Fruit fly (Drosophila melanogaster) whole organism, embryonic: ENCODE results near the gene CtBP.
A peak's percentile ranks its signal among the peaks of the same experiment; 100 is the strongest.

Experiments used
- Atf-2 ChIP-seq: fragments of 200-800 bp; sonication (Bioruptor generic); optimal IDR thresholded peaks from 2 replicates; lab custom pipeline; 2016; ENCODE audit warnings: missing biosample characterization, missing genetic modification characterization
- Bdp1 ChIP-seq: fragments of 200-800 bp; sonication (Bioruptor generic); optimal IDR thresholded peaks from 3 replicates; lab custom pipeline; 2016; ENCODE audit warnings: missing biosample characterization, missing genetic modification characterization
- CG12155 ChIP-seq: fragments of 200-800 bp; sonication (Bioruptor generic); optimal IDR thresholded peaks from 3 replicates; lab custom pipeline; 2016; ENCODE audit warnings: missing biosample characterization, missing genetic modification characterization
- CG12769 ChIP-seq: fragments of 200-800 bp; sonication (Bioruptor generic); optimal IDR thresholded peaks from 2 replicates; lab custom pipeline; 2019; ENCODE audit warnings: missing biosample characterization, mild to moderate bottlenecking, missing genetic modification characterization, moderate library complexity
- CG17568 ChIP-seq: fragments of 200-800 bp; sonication (Bioruptor generic); optimal IDR thresholded peaks from 2 replicates; lab custom pipeline; 2018; ENCODE audit warnings: missing biosample characterization, mild to moderate bottlenecking, missing genetic modification characterization, moderate library complexity
- CG2712 ChIP-seq: fragments of 200-800 bp; optimal IDR thresholded peaks from 3 replicates; lab custom pipeline; 2019; ENCODE audit warnings: missing biosample characterization, mild to moderate bottlenecking, missing genetic modification characterization, moderate library complexity
- CG30403 ChIP-seq: fragments of 200-800 bp; sonication (Bioruptor generic); optimal IDR thresholded peaks from 3 replicates; lab custom pipeline; 2016; ENCODE audit warnings: missing biosample characterization, missing genetic modification characterization
- CG32532 ChIP-seq: fragments of 200-800 bp; sonication (Bioruptor generic); IDR thresholded peaks from 2 replicates; pipeline ENCODE4 v1.3.6; 2022; ENCODE audit warnings: missing biosample characterization, missing genetic modification characterization
- CG32767 ChIP-seq: fragments of 200-800 bp; sonication (Bioruptor generic); IDR thresholded peaks from 2 replicates; pipeline ENCODE4 v1.3.6; 2022; ENCODE audit warnings: missing biosample characterization, missing genetic modification characterization
- CG34422 ChIP-seq: fragments of 200-800 bp; sonication (Bioruptor generic); IDR thresholded peaks from 3 replicates; pipeline ENCODE4 v1.3.6; 2022; ENCODE audit warnings: missing biosample characterization, missing genetic modification characterization
- CG4854 ChIP-seq: fragments of 200-800 bp; sonication (Bioruptor generic); optimal IDR thresholded peaks from 2 replicates; lab custom pipeline; 2016; ENCODE audit warnings: missing biosample characterization, missing genetic modification characterization, inconsistent platforms
- CG6791 ChIP-seq: fragments of 200-800 bp; sonication (Bioruptor generic); IDR thresholded peaks from 3 replicates; pipeline ENCODE4 v1.3.6; 2022; ENCODE audit warnings: missing biosample characterization, missing genetic modification characterization; ENCODE audit not compliant: partially characterized antibody
- CG8765 ChIP-seq: fragments of 200-800 bp; sonication (Bioruptor generic); IDR thresholded peaks from 2 replicates; pipeline ENCODE4 v1.3.6; 2022; ENCODE audit warnings: missing biosample characterization, missing genetic modification characterization
- CG9609 ChIP-seq: fragments of 200-800 bp; sonication (Bioruptor generic); optimal IDR thresholded peaks from 3 replicates; lab custom pipeline; 2016; ENCODE audit warnings: missing biosample characterization, missing genetic modification characterization
- CG9932 ChIP-seq: fragments of 200-800 bp; sonication (Bioruptor generic); IDR thresholded peaks from 2 replicates; pipeline ENCODE4 v1.3.6; 2022; ENCODE audit warnings: missing biosample characterization, missing genetic modification characterization
- CHES-1-like ChIP-seq: fragments of 200-800 bp; sonication (Bioruptor generic); optimal IDR thresholded peaks from 2 replicates; lab custom pipeline; 2016; ENCODE audit warnings: missing biosample characterization, missing genetic modification characterization
- CoRest ChIP-seq: fragments of 200-800 bp; sonication (Bioruptor generic); optimal IDR thresholded peaks from 3 replicates; lab custom pipeline; 2018; ENCODE audit warnings: missing biosample characterization, mild to moderate bottlenecking, missing genetic modification characterization, moderate library complexity
- CrebB ChIP-seq: fragments of 200-800 bp; sonication (Bioruptor generic); optimal IDR thresholded peaks from 3 replicates; lab custom pipeline; 2018; ENCODE audit warnings: missing biosample characterization, mild to moderate bottlenecking, missing genetic modification characterization
- D19B ChIP-seq: fragments of 200-800 bp; sonication (Bioruptor generic); optimal IDR thresholded peaks from 2 replicates; lab custom pipeline; 2017; ENCODE audit warnings: missing biosample characterization, mild to moderate bottlenecking, missing genetic modification characterization
- Drgx ChIP-seq: fragments of 200-800 bp; sonication (Bioruptor generic); IDR thresholded peaks from 2 replicates; pipeline ENCODE4 v1.3.6; 2022; ENCODE audit warnings: missing biosample characterization, missing genetic modification characterization
- Gug ChIP-seq: fragments of 200-800 bp; sonication (Bioruptor generic); IDR thresholded peaks from 4 replicates; pipeline ENCODE4 v1.3.6; 2022; ENCODE audit warnings: missing biosample characterization, missing genetic modification characterization
- HLH54F ChIP-seq: fragments of 200-800 bp; sonication (Bioruptor generic); optimal IDR thresholded peaks from 3 replicates; lab custom pipeline; 2016; ENCODE audit warnings: missing biosample characterization, missing genetic modification characterization
- Med ChIP-seq: fragments of 200-800 bp; sonication (Bioruptor generic); peaks from one replicate; lab custom pipeline; 2016; ENCODE audit warnings: missing biosample characterization, missing genetic modification characterization, mild to moderate bottlenecking, inconsistent platforms, moderate library complexity
- Meics ChIP-seq: fragments of 200-800 bp; sonication (Bioruptor generic); optimal IDR thresholded peaks from 2 replicates; lab custom pipeline; 2017; ENCODE audit warnings: missing biosample characterization, mild to moderate bottlenecking, missing genetic modification characterization
- Nf-YC ChIP-seq: fragments of 200-800 bp; optimal IDR thresholded peaks from 3 replicates; lab custom pipeline; 2019; ENCODE audit warnings: missing biosample characterization, mild to moderate bottlenecking, missing genetic modification characterization, moderate library complexity
- Rx ChIP-seq: fragments of 200-800 bp; sonication (Bioruptor generic); IDR thresholded peaks from 2 replicates; pipeline ENCODE4 v1.3.6; 2022; ENCODE audit warnings: missing biosample characterization, missing genetic modification characterization
- Spps ChIP-seq: fragments of 200-800 bp; sonication (Bioruptor generic); optimal IDR thresholded peaks from 2 replicates; lab custom pipeline; 2018; ENCODE audit warnings: missing biosample characterization, mild to moderate bottlenecking, missing genetic modification characterization
- Ssrp ChIP-seq: fragments of 200-800 bp; sonication (Bioruptor generic); optimal IDR thresholded peaks from 2 replicates; lab custom pipeline; 2018; ENCODE audit warnings: missing biosample characterization, mild to moderate bottlenecking, missing genetic modification characterization, moderate library complexity
- Tbp ChIP-seq: fragments of >200 bp; optimal IDR thresholded peaks from 2 replicates; lab custom pipeline; 2018; ENCODE audit warnings: missing biosample characterization, missing genetic modification characterization
- cato ChIP-seq: fragments of 200-800 bp; sonication (Bioruptor generic); optimal IDR thresholded peaks from 2 replicates; lab custom pipeline; 2016; ENCODE audit warnings: missing biosample characterization, missing genetic modification characterization, borderline replicate concordance
- cg ChIP-seq: fragments of 200-800 bp; sonication (Bioruptor generic); optimal IDR thresholded peaks from 3 replicates; lab custom pipeline; 2019; ENCODE audit warnings: missing biosample characterization, mild to moderate bottlenecking, missing genetic modification characterization, moderate library complexity
- ci ChIP-seq: fragments of 200-800 bp; sonication (Bioruptor generic); IDR thresholded peaks from 3 replicates; pipeline ENCODE4 v1.3.6; 2022; ENCODE audit warnings: missing biosample characterization, missing genetic modification characterization
- corto ChIP-seq: fragments of 200-800 bp; sonication (Bioruptor generic); optimal IDR thresholded peaks from 2 replicates; lab custom pipeline; 2016; ENCODE audit warnings: missing biosample characterization, mild to moderate bottlenecking, missing genetic modification characterization, moderate library complexity
- exex ChIP-seq: fragments of 200-800 bp; sonication (Bioruptor generic); optimal IDR thresholded peaks from 4 replicates; lab custom pipeline; 2018; ENCODE audit warnings: missing biosample characterization, mild to moderate bottlenecking, missing genetic modification characterization, moderate library complexity
- fd102C ChIP-seq: fragments of 200-800 bp; sonication (Bioruptor generic); optimal IDR thresholded peaks from 2 replicates; lab custom pipeline; 2018; ENCODE audit warnings: missing biosample characterization, mild to moderate bottlenecking, missing genetic modification characterization, moderate library complexity
- ftz-f1 ChIP-seq: fragments of 200-800 bp; sonication (Bioruptor generic); optimal IDR thresholded peaks from 2 replicates; lab custom pipeline; 2016; ENCODE audit warnings: missing biosample characterization, missing genetic modification characterization
- kni ChIP-seq: fragments of 200-800 bp; sonication (Bioruptor generic); optimal IDR thresholded peaks from 3 replicates; lab custom pipeline; 2017; ENCODE audit warnings: mild to moderate bottlenecking, missing biosample characterization, missing genetic modification reagents, missing genetic modification characterization
- lab ChIP-seq: fragments of 200-800 bp; sonication (Bioruptor generic); optimal IDR thresholded peaks from 3 replicates; lab custom pipeline; 2017; ENCODE audit warnings: missing biosample characterization, missing genetic modification characterization, mild to moderate bottlenecking, moderate library complexity, missing genetic modification reagents
- mirr ChIP-seq: fragments of 200-800 bp; sonication (Bioruptor generic); optimal IDR thresholded peaks from 3 replicates; lab custom pipeline; 2018; ENCODE audit warnings: missing biosample characterization, mild to moderate bottlenecking, missing genetic modification characterization
- nom ChIP-seq: fragments of 200-800 bp; sonication (Bioruptor generic); optimal IDR thresholded peaks from 2 replicates; lab custom pipeline; 2017; ENCODE audit warnings: missing biosample characterization, missing genetic modification characterization, mild to moderate bottlenecking, moderate library complexity, missing genetic modification reagents
- onecut ChIP-seq: fragments of 200-800 bp; sonication (Bioruptor generic); IDR thresholded peaks from 2 replicates; pipeline ENCODE4 v1.3.6; 2022; ENCODE audit warnings: missing biosample characterization, missing genetic modification characterization
- ro ChIP-seq: fragments of 200-800 bp; sonication (Bioruptor generic); IDR thresholded peaks from 2 replicates; pipeline ENCODE4 v1.3.6; 2022; ENCODE audit warnings: missing biosample characterization, missing genetic modification characterization
- shn ChIP-seq: fragments of 200-800 bp; sonication (Bioruptor generic); optimal IDR thresholded peaks from 3 replicates; lab custom pipeline; 2016; ENCODE audit warnings: missing biosample characterization, missing genetic modification characterization
- sob ChIP-seq: fragments of 200-800 bp; sonication (Bioruptor generic); IDR thresholded peaks from 2 replicates; pipeline ENCODE4 v1.3.6; 2022; ENCODE audit warnings: missing biosample characterization, missing genetic modification characterization
- stwl ChIP-seq: fragments of 200-800 bp; sonication (Bioruptor generic); optimal IDR thresholded peaks from 3 replicates; lab custom pipeline; 2018; ENCODE audit warnings: missing biosample characterization, mild to moderate bottlenecking, missing genetic modification characterization, moderate library complexity
- sug ChIP-seq: fragments of 200-800 bp; optimal IDR thresholded peaks from 2 replicates; lab custom pipeline; 2019; ENCODE audit warnings: missing biosample characterization, mild to moderate bottlenecking, missing genetic modification characterization, moderate library complexity

CtBP gene

DNA sequence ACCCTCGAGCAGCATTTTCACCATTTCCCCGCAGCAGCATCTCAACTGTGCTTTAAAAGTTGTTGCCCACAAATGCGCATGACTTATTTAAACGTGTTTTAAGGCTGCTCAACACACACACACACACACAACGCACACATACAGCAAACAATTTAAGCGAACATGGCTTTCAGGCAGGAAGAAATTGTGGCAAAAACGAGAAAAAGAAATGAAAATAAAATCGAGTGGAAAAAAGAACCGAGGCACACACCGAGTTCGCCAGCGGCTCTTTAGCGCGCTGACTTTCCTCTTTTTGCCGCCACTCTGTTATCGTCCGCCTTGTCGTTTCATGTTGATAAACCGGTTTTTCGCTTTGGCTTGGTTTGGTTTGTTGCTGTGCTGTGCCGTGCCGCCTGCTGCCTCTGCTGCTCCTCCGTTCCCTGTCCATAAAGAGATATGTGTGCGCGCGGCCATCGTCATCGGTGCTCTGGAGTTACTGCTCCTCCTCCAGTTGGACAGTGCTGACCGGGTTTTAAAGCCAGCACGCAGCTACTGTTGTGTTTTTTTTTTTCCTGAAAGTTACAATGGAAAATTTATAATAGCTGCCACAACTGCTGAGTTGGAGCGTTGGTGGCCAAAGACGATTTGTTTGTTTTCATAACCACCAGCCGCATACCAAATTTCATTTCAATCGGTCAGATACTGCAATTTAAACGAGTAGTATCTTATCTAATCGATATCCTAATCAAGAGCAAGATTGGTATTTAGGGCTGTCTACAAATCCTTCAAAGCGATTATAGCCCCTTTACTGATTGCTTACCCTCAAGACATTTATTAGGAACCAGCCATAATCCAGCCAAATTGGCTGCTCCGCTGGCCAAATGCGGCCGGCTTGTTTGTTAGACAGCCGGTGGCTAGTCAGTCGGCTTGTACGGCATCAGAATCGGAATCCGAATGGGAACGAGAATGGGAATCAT, 4.6 kb downstream of the CtBP start (continued):
- TF ChIP-seq CG12155 (GFP tag; lab: Kevin White, UChicago) (peak; percentile 7), CG8765 (GFP tag; lab: Robert Waterston, UW) (peak; percentile 22; the same call in 1 of the 2 replicates), ci (GFP tag; lab: Robert Waterston, UW) (0 out of 3 replicates have a peak, but pooled peaks have one; percentile 16), Gug (GFP tag; lab: Robert Waterston, UW) (no peak), CG32767 (GFP tag; lab: Robert Waterston, UW) (0 out of 2 replicates have a peak, but pooled peaks have one; percentile 14), cg (GFP tag; lab: Kevin White, UChicago) (peak; percentile 69), CoRest (tag; lab: Kevin White, UChicago) (peak; percentile 18), HLH54F (GFP tag; lab: Kevin White, UChicago) (peak; percentile 5), CG30403 (GFP tag; lab: Kevin White, UChicago) (peak; percentile 28), stwl (tag; lab: Kevin White, UChicago) (no peak), CG4854 (GFP tag; lab: Kevin White, UChicago) (no peak), Tbp (GFP tag; lab: Kevin White, UChicago) (peak; percentile 30), CG34422 (GFP tag; lab: Robert Waterston, UW) (peak; percentile 39; the same call in 1 of the 3 replicates), ftz-f1 (GFP tag; lab: Kevin White, UChicago) (no peak), CrebB (no peak), cato (GFP tag; lab: Kevin White, UChicago) (no peak), CG9932 (GFP tag; lab: Robert Waterston, UW) (0 out of 2 replicates have a peak, but pooled peaks have one; percentile 3), Spps (tag; lab: Kevin White, UChicago) (no peak), Med (peak; percentile 82), CG6791 (GFP tag; lab: Robert Waterston, UW) (no peak), ro (GFP tag; lab: Robert Waterston, UW) (no peak), Meics (GFP tag; lab: Kevin White, UChicago) (peak; percentile 5), corto (peak; percentile 42), exex (tag; lab: Kevin White, UChicago) (peak; percentile 70), CG32532 (GFP tag; lab: Robert Waterston, UW) (peak; percentile 55), Ssrp (no peak), Bdp1 (no peak), fd102C (GFP tag; lab: Kevin White, UChicago) (no peak), CHES-1-like (GFP tag; lab: Kevin White, UChicago) (peak; percentile 27), CG9609 (GFP tag; lab: Kevin White, UChicago) (peak; percentile 39), shn (GFP tag; lab: Kevin White, UChicago) (peak; percentile 47), CG17568 (GFP tag; lab: Kevin White, UChicago) (no peak), Atf-2 (GFP tag; lab: Kevin White, UChicago) (no peak), Drgx (GFP tag; lab: Robert Waterston, UW) (no peak; the same call in 1 of the 2 replicates), mirr (GFP tag; lab: Kevin White, UChicago) (peak; percentile 31), nom (GFP tag; lab: Kevin White, UChicago) (peak; percentile 68), sug (tag; lab: Kevin White, UChicago) (peak; percentile 48), Rx (GFP tag; lab: Robert Waterston, UW) (no peak), lab (GFP tag; lab: Kevin White, UChicago) (peak; percentile 20), sob (GFP tag; lab: Robert Waterston, UW) (no peak), onecut (0 out of 2 replicates have a peak, but pooled peaks have one; percentile 4), kni (GFP tag; lab: Kevin White, UChicago) (peak; percentile 56), CG12769 (tag; lab: Kevin White, UChicago) (peak; percentile 85), Nf-YC (tag; lab: Kevin White, UChicago) (no peak), CG2712 (tag; lab: Kevin White, UChicago) (peak; percentile 18), D19B (no peak)
- TF ChIP-seq, all 482 proteins: peak for 89
